Fruit fly (Drosophila melanogaster): ENCODE results near the gene Rnb.

DNA sequence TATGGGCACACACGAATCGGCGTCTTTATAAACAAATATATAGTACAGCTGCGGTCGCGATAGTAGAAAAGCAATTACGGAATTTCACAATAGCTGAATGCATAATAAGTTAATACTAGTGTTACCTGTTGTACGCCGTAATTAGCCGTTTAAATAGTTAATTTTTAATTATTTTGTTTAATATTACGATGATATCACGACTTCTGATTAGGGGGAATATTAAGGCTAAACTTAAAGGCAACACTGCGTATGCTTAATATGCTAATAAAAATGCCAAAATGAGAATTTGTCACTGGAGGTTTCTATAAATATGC, 20.2 kb downstream of the Rnb start:
- no peak for TF ChIP-seq Dll (optimal IDR thresholded peaks at IDR 0.05)
- TF ChIP-seq psq (optimal IDR thresholded peaks at IDR 0.05): no peak

Measured in whole organism.